Fruit fly (Drosophila melanogaster) whole organism, wandering third instar larva: ENCODE measurements around the gene CG14174.

Experiments used
- Abd-B ChIP-seq: fragments of >200 bp; optimal IDR thresholded peaks from 2 replicates; lab custom pipeline; 2017; ENCODE audit warnings: missing biosample characterization, missing genetic modification characterization
- CG32264 ChIP-seq: fragments of 200-800 bp; sonication (Bioruptor generic); optimal IDR thresholded peaks from 2 replicates; lab custom pipeline; 2016; ENCODE audit warnings: missing biosample characterization, missing genetic modification characterization
- CG9705 ChIP-seq: fragments of 200-800 bp; sonication (Bioruptor generic); optimal IDR thresholded peaks from 2 replicates; lab custom pipeline; 2018; ENCODE audit warnings: missing biosample characterization, mild to moderate bottlenecking, missing genetic modification characterization
- CrebA ChIP-seq: fragments of 200-800 bp; sonication (Bioruptor generic); optimal IDR thresholded peaks from 2 replicates; lab custom pipeline; 2016; ENCODE audit warnings: missing biosample characterization, mild to moderate bottlenecking, missing genetic modification characterization, borderline replicate concordance
- Dif ChIP-seq: fragments of 200-275, 200-300 bp; sonication (Bioruptor generic); optimal IDR thresholded peaks from 2 replicates; lab custom pipeline; 2018; ENCODE audit warnings: missing biosample characterization, missing genetic modification characterization; ENCODE audit not compliant: partially characterized antibody
- GATAd ChIP-seq: sonication (Bioruptor generic); optimal IDR thresholded peaks from 2 replicates; lab custom pipeline; 2016; ENCODE audit warnings: missing biosample characterization, missing genetic modification characterization
- HLH106 ChIP-seq: fragments of 200-800 bp; optimal IDR thresholded peaks from 3 replicates; lab custom pipeline; 2019; ENCODE audit warnings: missing biosample characterization, mild to moderate bottlenecking, missing genetic modification characterization, moderate library complexity
- Hnf4 ChIP-seq: fragments of 200-800 bp; sonication (Bioruptor generic); optimal IDR thresholded peaks from 2 replicates; lab custom pipeline; 2016; ENCODE audit warnings: missing biosample characterization, mild to moderate bottlenecking, missing genetic modification characterization
- Hr83 ChIP-seq: fragments of 200-300 bp; sonication (Bioruptor generic); optimal IDR thresholded peaks from 2 replicates; lab custom pipeline; 2016; ENCODE audit warnings: missing biosample characterization, mild to moderate bottlenecking, missing genetic modification characterization, moderate library complexity; ENCODE audit not compliant: poor library complexity, severe bottlenecking
- Jra ChIP-seq: sonication (Bioruptor generic); optimal IDR thresholded peaks from 2 replicates; lab custom pipeline; 2016; ENCODE audit warnings: missing biosample characterization, missing genetic modification characterization
- Myc ChIP-seq: fragments of >200 bp; optimal IDR thresholded peaks from 2 replicates; lab custom pipeline; 2017
- OdsH ChIP-seq: fragments of 200-800 bp; sonication (Bioruptor generic); optimal IDR thresholded peaks from 2 replicates; lab custom pipeline; 2016; ENCODE audit warnings: missing biosample characterization, mild to moderate bottlenecking, missing genetic modification characterization
- Rel ChIP-seq, 2 experiments: fragments of 200-800 bp; sonication (Bioruptor generic) in 1 of 2; optimal IDR thresholded peaks; 2 replicates in 1 of 2; 3 replicates in 1 of 2; lab custom pipeline; 2016 to 2019; ENCODE audit warnings: mild to moderate bottlenecking in 2 of 2, missing biosample characterization in 2 of 2, missing genetic modification characterization in 2 of 2, moderate library complexity in 1 of 2
- Sp1 ChIP-seq: fragments of 200-800 bp; sonication (Bioruptor generic); optimal IDR thresholded peaks from 3 replicates; lab custom pipeline; 2019; ENCODE audit warnings: missing biosample characterization, mild to moderate bottlenecking, missing genetic modification characterization, moderate library complexity
- br ChIP-seq: fragments of 200-800 bp; sonication (Bioruptor generic); optimal IDR thresholded peaks from 2 replicates; lab custom pipeline; 2016; ENCODE audit warnings: missing biosample characterization, missing genetic modification characterization
- brk ChIP-seq: fragments of 200-800 bp; sonication (Bioruptor generic); optimal IDR thresholded peaks from 2 replicates; lab custom pipeline; 2016; ENCODE audit warnings: missing biosample characterization, mild to moderate bottlenecking, missing genetic modification characterization
- dmrt93B ChIP-seq: fragments of 200-800 bp; sonication (Bioruptor generic); optimal IDR thresholded peaks from 2 replicates; lab custom pipeline; 2018; ENCODE audit warnings: missing biosample characterization, mild to moderate bottlenecking, missing genetic modification characterization
- dsf ChIP-seq: sonication (Bioruptor generic); optimal IDR thresholded peaks from 2 replicates; lab custom pipeline; 2016; ENCODE audit warnings: missing biosample characterization, missing genetic modification characterization, borderline replicate concordance
- ey ChIP-seq: fragments of 200-800 bp; sonication (Bioruptor generic); optimal IDR thresholded peaks from 2 replicates; lab custom pipeline; 2016; ENCODE audit warnings: missing biosample characterization, missing genetic modification characterization
- foxo ChIP-seq, 2 experiments: fragments of 200-800 bp; sonication (Bioruptor generic); optimal IDR thresholded peaks; 2 replicates in 1 of 2; 3 replicates in 1 of 2; lab custom pipeline; 2016 to 2017; ENCODE audit warnings: missing biosample characterization in 2 of 2, missing genetic modification characterization in 2 of 2
- fru ChIP-seq: fragments of 200-800 bp; sonication (Bioruptor generic); optimal IDR thresholded peaks from 3 replicates; lab custom pipeline; 2016; ENCODE audit warnings: missing biosample characterization, mild to moderate bottlenecking, missing genetic modification characterization
- h ChIP-seq: fragments of 200-800 bp; sonication (Bioruptor generic); optimal IDR thresholded peaks from 3 replicates; lab custom pipeline; 2016; ENCODE audit warnings: missing biosample characterization, mild to moderate bottlenecking, missing genetic modification characterization
- lola ChIP-seq: fragments of >200 bp; optimal IDR thresholded peaks from 2 replicates; lab custom pipeline; 2017; ENCODE audit warnings: missing biosample characterization, missing genetic modification characterization
- psq ChIP-seq: fragments of 200-800 bp; sonication (Bioruptor generic); optimal IDR thresholded peaks from 3 replicates; lab custom pipeline; 2017; ENCODE audit warnings: missing biosample characterization, mild to moderate bottlenecking, missing genetic modification characterization, moderate library complexity
- rgr ChIP-seq: fragments of 200-800 bp; sonication (Bioruptor generic); optimal IDR thresholded peaks from 3 replicates; lab custom pipeline; 2016; ENCODE audit warnings: missing biosample characterization, mild to moderate bottlenecking, missing genetic modification characterization
- sage ChIP-seq: fragments of 200-800 bp; sonication (Bioruptor generic); optimal IDR thresholded peaks from 2 replicates; lab custom pipeline; 2016; ENCODE audit warnings: missing biosample characterization, mild to moderate bottlenecking, missing genetic modification characterization
- tai ChIP-seq: sonication (Bioruptor generic); optimal IDR thresholded peaks from 2 replicates; lab custom pipeline; 2016; ENCODE audit warnings: missing biosample characterization, missing genetic modification characterization
- woc ChIP-seq: sonication (Bioruptor generic); optimal IDR thresholded peaks from 2 replicates; lab custom pipeline; 2016; ENCODE audit warnings: missing biosample characterization, mild to moderate bottlenecking, missing genetic modification characterization

The CG14174 gene

DNA sequence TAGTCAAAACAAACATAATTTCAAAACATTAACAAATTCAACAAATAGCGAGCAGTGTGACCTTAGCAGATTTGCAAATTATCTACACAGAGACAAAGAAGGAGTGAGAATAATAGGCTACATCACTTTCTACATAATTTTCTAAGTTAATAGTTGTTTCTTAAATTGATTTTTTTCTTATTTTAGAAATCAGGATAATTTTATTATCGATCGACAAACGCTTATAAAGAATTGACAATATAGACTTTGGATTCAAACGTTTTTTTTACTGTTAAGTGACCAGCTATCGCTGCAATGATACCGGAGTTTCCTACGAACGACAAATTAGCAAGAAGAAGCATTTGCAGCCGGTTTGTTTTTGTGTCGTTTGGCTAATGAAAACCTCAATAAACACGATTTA lies 4.0 kb downstream of the CG14174 start, which contains the start of the genes nbs and defl (continued):
- TF ChIP-seq Jra (GFP tag; lab: Kevin White, UChicago) = no peak
- TF ChIP-seq fru (GFP tag; lab: Kevin White, UChicago) = no peak
- no peak for TF ChIP-seq h (GFP tag; lab: Kevin White, UChicago)
- no peak for TF ChIP-seq Rel (GFP tag; optimal IDR thresholded peaks at IDR 0.05; lab: Kevin White, UChicago)
- peak; percentile 49 for TF ChIP-seq Rel (tag; optimal IDR thresholded peaks at IDR 0.05; lab: Kevin White, UChicago)
- TF ChIP-seq woc (GFP tag; lab: Kevin White, UChicago) = no peak
- peak; percentile 27 for TF ChIP-seq Myc (lab: Kevin White, UChicago)
- TF ChIP-seq CG32264 = no peak
- TF ChIP-seq dsf (GFP tag; lab: Kevin White, UChicago) = peak; percentile 46
- TF ChIP-seq tai (GFP tag; lab: Kevin White, UChicago) = no peak
- TF ChIP-seq, all 38 proteins: peak for 10

DNA sequence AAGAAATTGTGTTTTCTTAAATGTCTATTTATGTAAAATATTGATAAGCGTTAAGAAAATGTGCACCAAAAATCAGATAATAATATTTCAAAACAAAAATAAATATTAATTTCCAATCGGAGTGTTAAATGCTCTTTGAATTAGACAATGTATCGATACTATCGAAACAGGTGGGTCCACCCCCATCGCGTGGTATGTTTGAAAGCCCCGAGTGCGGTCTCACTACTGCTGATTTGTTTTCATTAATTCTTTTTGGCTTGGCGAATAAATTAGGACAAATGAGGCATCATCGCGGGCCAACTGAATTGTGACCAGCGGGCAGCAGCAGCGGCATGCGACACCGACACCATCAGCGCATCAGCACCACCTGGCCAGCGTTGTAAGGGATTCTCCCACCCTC lies 7.6 kb downstream of the CG14174 start, which contains the start of gene Naa60:
Gene Naa60, plus strand, starts transcription at position 189 of the 400 bp plus-strand sequence.
- TF ChIP-seq HLH106 = peak; percentile 4
- no peak for TF ChIP-seq Rel (GFP tag; optimal IDR thresholded peaks at IDR 0.05; lab: Kevin White, UChicago)
- peak; percentile 62 for TF ChIP-seq Rel (tag; optimal IDR thresholded peaks at IDR 0.05; lab: Kevin White, UChicago)
- TF ChIP-seq tai (GFP tag; lab: Kevin White, UChicago) = no peak

DNA sequence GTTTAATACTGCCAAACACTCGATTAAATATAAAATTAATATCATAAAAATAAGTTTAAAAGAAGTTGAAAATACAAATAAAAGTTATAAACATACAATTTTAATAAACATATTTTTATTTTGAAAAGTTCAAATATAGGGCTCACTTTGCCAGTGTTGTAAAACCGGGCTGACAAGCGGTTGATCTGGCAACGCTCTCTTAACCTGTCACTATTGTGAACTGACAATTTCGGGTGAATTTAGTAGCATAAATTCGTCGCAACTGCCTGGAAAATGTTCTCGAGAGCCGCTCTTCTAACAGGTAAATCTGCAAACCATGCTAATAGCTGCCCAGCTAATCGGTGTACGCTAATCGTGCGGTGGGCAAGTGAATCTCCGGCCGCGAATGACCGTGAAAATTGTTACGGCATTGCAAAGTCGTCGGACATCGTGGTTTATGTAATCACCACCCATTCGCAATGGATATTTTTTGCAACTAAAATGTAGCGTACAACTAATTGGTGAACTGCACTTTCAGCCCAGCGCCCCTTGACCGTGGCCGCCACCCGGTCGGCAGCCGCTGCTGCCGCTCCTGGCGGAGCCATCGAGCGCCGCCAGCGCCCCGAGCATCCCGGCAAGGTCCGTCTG lies 10.8 kb downstream of the CG14174 start, which contains the start of gene ATPsynB:
Gene ATPsynB, plus strand, starts transcription at position 205 of the 627 bp plus-strand sequence.
- TF ChIP-seq br (GFP tag; lab: Kevin White, UChicago) (no peak), Rel (GFP tag; optimal IDR thresholded peaks at IDR 0.05; lab: Kevin White, UChicago) (no peak), Rel (tag; optimal IDR thresholded peaks at IDR 0.05; lab: Kevin White, UChicago) (peak; percentile 46), Dif (peak; percentile 42)

DNA sequence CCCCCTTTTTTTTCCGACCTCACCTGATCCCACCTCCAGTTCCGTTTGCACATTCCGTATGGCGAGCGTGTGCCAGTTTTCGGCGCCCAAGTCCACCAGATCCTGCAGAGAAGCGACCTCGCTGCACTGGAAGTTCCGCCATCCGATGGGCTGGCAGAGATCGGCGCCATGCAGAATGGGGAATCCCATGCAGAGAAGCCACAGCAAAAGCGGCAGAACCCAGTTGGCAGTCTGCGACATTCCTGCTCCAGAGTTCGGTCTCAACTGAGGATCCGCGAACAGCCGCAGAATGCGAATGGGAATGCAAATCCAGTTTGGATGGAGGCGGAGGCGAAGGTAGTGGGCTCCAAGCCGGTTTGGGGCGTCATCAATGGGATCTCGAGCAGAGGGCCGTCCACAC lies 14.4 kb downstream of the CG14174 start, which contains the start of gene CG6749:
Gene CG6749, minus strand, starts transcription at position 245 of the 400 bp plus-strand sequence.
- TF ChIP-seq psq (GFP tag; lab: Kevin White, UChicago) = no peak
- TF ChIP-seq Dif = peak; percentile 49
- no peak for TF ChIP-seq Rel (GFP tag; optimal IDR thresholded peaks at IDR 0.05; lab: Kevin White, UChicago)
- peak; percentile 93 for TF ChIP-seq Rel (tag; optimal IDR thresholded peaks at IDR 0.05; lab: Kevin White, UChicago)
- TF ChIP-seq OdsH (GFP tag; lab: Kevin White, UChicago) = no peak
- TF ChIP-seq CrebA (GFP tag; lab: Kevin White, UChicago) = no peak
- TF ChIP-seq woc (GFP tag; lab: Kevin White, UChicago) = no peak
- TF ChIP-seq Sp1 (GFP tag; lab: Kevin White, UChicago) = no peak
- no peak for TF ChIP-seq Myc (lab: Kevin White, UChicago)
- no peak for TF ChIP-seq GATAd (GFP tag; lab: Kevin White, UChicago)
- no peak for TF ChIP-seq ey (GFP tag; lab: Kevin White, UChicago)
- TF ChIP-seq Hr83 = no peak
- no peak for TF ChIP-seq h (GFP tag; lab: Kevin White, UChicago)

DNA sequence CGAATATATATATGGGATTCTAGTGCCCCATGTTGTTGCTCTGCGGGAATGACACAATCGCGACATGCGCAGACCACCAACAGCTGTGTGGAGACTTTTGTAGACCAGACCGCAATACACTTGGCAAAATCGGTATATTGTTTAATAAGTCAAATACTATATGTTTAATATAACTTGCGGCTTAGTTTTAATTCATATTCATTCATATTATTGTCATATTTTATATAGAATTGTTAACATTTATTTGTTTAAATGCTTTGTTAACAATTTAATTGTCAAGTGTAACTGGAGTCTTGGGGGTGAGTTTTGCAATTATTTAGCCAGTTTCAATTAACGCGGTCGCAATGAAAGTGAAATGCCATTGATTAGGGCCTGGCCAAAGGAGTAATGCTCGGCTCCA lies 20.5 kb downstream of the CG14174 start:
- TF ChIP-seq CG9705 (GFP tag; lab: Kevin White, UChicago) = no peak
- peak in 1 of 2 experiments; percentile 33 for TF ChIP-seq foxo (GFP tag; optimal IDR thresholded peaks at IDR 0.05; lab: Kevin White, UChicago)
- TF ChIP-seq GATAd (GFP tag; lab: Kevin White, UChicago) = no peak
- TF ChIP-seq h (GFP tag; lab: Kevin White, UChicago) = peak; percentile 21
- TF ChIP-seq HLH106 = peak; percentile 16
- peak; percentile 19 for TF ChIP-seq fru (GFP tag; lab: Kevin White, UChicago)

DNA sequence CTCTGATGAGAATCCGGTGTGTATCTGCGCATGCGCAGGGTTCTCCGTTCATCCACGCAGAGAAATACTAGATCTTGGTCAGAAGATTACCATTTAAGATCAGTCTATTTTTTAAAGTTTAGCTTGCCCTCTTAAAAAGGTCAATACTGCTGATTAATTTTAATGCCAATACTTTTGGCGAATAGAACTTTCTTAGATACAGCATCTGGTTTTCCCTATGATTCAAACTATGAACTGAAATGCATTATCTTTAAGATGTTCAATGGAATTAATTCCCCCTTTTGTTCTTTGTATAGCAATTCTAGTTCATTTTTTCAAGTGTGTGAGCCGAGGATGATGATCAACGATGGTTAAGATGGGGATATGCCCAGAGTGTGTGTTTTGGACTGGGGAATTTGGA lies 23.2 kb downstream of the CG14174 start:
- TF ChIP-seq ey (GFP tag; lab: Kevin White, UChicago) = peak; percentile 68
- TF ChIP-seq CG9705 (GFP tag; lab: Kevin White, UChicago) = peak; percentile 36
- TF ChIP-seq HLH106 = peak; percentile 87
- TF ChIP-seq fru (GFP tag; lab: Kevin White, UChicago) = peak; percentile 77
- no peak for TF ChIP-seq CrebA (GFP tag; lab: Kevin White, UChicago)
- peak; percentile 85 for TF ChIP-seq woc (GFP tag; lab: Kevin White, UChicago)
- TF ChIP-seq OdsH (GFP tag; lab: Kevin White, UChicago) = peak; percentile 79
- TF ChIP-seq CG32264 = no peak
- TF ChIP-seq Sp1 (GFP tag; lab: Kevin White, UChicago) = peak; percentile 60
- no peak for TF ChIP-seq Dif
- TF ChIP-seq brk (GFP tag; lab: Kevin White, UChicago) = peak; percentile 26
- peak; percentile 70 for TF ChIP-seq br (GFP tag; lab: Kevin White, UChicago)
- TF ChIP-seq Rel (GFP tag; optimal IDR thresholded peaks at IDR 0.05; lab: Kevin White, UChicago) = no peak
- peak; percentile 6 for TF ChIP-seq Rel (tag; optimal IDR thresholded peaks at IDR 0.05; lab: Kevin White, UChicago)
- peak; percentile 57 for TF ChIP-seq psq (GFP tag; lab: Kevin White, UChicago)
- peak; percentile 38 for TF ChIP-seq sage (GFP tag; lab: Kevin White, UChicago)
- peak; percentile 31 for TF ChIP-seq rgr (GFP tag; lab: Kevin White, UChicago)
- no peak for TF ChIP-seq Myc (lab: Kevin White, UChicago)
- no peak for TF ChIP-seq Abd-B (GFP tag; lab: Kevin White, UChicago)
- peak; percentile 77 for TF ChIP-seq dmrt93B
- TF ChIP-seq lola = no peak
- TF ChIP-seq h (GFP tag; lab: Kevin White, UChicago) = peak; percentile 73
- peak; percentile 28 for TF ChIP-seq Hnf4 (GFP tag; lab: Kevin White, UChicago)
- no peak for TF ChIP-seq dsf (GFP tag; lab: Kevin White, UChicago)
- peak in 1 of 2 experiments; percentile 66 for TF ChIP-seq foxo (GFP tag; optimal IDR thresholded peaks at IDR 0.05; lab: Kevin White, UChicago)
- TF ChIP-seq, all 38 proteins: peak for 17
